Fruit fly (Drosophila melanogaster) Kc167 (cell line): ENCODE data around the gene phol.

ENCODE experiments used
- Myc ChIP-seq: fragments of >200 bp; optimal IDR thresholded peaks from 2 replicates; lab custom pipeline; 2017; ENCODE audit warnings: missing external identifiers
- Sin3A ChIP-seq: fragments of >200 bp; optimal IDR thresholded peaks from 2 replicates; lab custom pipeline; 2018; ENCODE audit warnings: missing external identifiers
- h ChIP-seq: fragments of >200 bp; optimal IDR thresholded peaks from 3 replicates; lab custom pipeline; 2018; ENCODE audit warnings: missing external identifiers
- insv ChIP-seq: fragments of >200 bp; optimal IDR thresholded peaks from 3 replicates; lab custom pipeline; 2018; ENCODE audit warnings: missing external identifiers
- psq ChIP-seq: fragments of >200 bp; optimal IDR thresholded peaks from 2 replicates; lab custom pipeline; 2017; ENCODE audit warnings: missing external identifiers
- ttk ChIP-seq: sonication (Bioruptor generic); optimal IDR thresholded peaks from 2 replicates; lab custom pipeline; 2017; ENCODE audit warnings: missing external identifiers

DNA sequence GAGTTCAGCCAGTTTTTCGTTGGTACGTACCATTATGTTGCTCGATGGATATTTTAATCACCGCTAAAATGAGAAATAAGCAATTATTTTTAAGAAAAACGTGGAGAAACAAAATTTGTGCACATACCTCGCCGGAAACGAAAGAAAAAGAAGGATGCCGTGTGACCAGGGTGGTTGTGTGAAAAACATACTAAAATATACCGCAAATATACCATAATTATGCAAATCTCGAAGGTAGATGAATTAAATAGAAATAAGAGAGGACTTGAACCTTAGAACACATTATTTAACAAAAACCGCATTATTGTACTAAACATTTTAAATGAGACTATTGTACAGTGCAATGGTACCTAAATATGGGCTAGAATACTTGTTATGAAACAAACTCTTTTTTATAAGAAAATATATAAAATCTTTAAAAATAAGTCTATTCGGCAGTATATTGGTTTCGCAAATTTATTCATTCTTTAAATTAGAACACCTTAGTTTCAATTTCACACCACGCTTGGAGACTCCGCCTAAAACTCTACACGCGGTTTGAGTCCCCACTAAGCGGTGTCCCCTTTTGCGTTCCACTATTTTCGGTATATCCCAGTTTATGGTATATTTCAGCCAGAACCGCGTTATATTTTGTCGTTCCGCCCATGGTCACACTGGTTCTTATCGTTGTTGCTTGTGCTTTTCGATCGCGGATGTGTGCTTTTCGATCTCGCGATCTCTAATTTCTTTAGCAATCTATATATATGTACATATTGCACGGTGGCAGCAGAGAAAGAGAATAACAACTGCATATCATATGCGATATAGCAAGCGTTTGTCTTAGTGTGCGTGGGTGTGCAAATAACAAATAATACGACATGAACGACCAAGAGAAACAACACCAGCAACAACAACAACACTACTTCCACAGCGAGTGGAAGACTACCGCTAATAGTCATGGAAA, 26.1 kb downstream of the phol start, which contains the start of the genes RpS17 and MTF-1:
- TF ChIP-seq insv (lab: Kevin White, UChicago), result no peak
- TF ChIP-seq h (lab: Kevin White, UChicago), result no peak
- no peak for TF ChIP-seq ttk
- no peak for TF ChIP-seq Sin3A
- TF ChIP-seq Myc (lab: Kevin White, UChicago), result no peak
- no peak for TF ChIP-seq psq (lab: Kevin White, UChicago)
